1 fruit fly cellular context compared by ENCODE assay signal in genomic region chrX:5745840-5746815, dm6.
TF ChIP-seq lines count a peak whose summit lies in the region.

No protein-coding gene starts in this region.

TF ChIP-seq in whole organism, embryonic, 481 proteins besides CTCF, POLR2A, EP300 and RAD21 (continued from another document and continues in another):
- peak; percentile 80 for TF ChIP-seq Dip3 (GFP tag; optimal IDR thresholded peaks at IDR 0.05; lab: Kevin White, UChicago)
- peak; percentile 73 for TF ChIP-seq CG12071 (GFP tag; optimal IDR thresholded peaks at IDR 0.05; lab: Kevin White, UChicago)
- TF ChIP-seq CG7745 (tag; optimal IDR thresholded peaks at IDR 0.05; lab: Kevin White, UChicago): no peak
- peak; percentile 34 for TF ChIP-seq Nf-YB (GFP tag; optimal IDR thresholded peaks at IDR 0.05; lab: Kevin White, UChicago)
- TF ChIP-seq CG18764 (GFP tag; optimal IDR thresholded peaks at IDR 0.05; lab: Kevin White, UChicago): no peak
- TF ChIP-seq CG18619 (GFP tag; optimal IDR thresholded peaks at IDR 0.05; lab: Kevin White, UChicago): peak; percentile 72
- peak; percentile 68; the same call in 2 of the 3 replicates for TF ChIP-seq gce (GFP tag; IDR thresholded peaks at IDR 0.05; lab: Robert Waterston, UW)
- TF ChIP-seq lbe (GFP tag; optimal IDR thresholded peaks at IDR 0.05; lab: Kevin White, UChicago): peak; percentile 82
- no peak for TF ChIP-seq CG11398 (GFP tag; optimal IDR thresholded peaks at IDR 0.05; lab: Kevin White, UChicago)
- peak; percentile 72 for TF ChIP-seq CoRest (tag; optimal IDR thresholded peaks at IDR 0.05; lab: Kevin White, UChicago)
- TF ChIP-seq vnd (GFP tag; IDR thresholded peaks at IDR 0.05; lab: Robert Waterston, UW; ENCODE audit: partially characterized antibody): no peak
- no peak for TF ChIP-seq yki (optimal IDR thresholded peaks at IDR 0.05; lab: Kevin White, UChicago)
- peak; percentile 81 for TF ChIP-seq Dp (GFP tag; optimal IDR thresholded peaks at IDR 0.05; lab: Kevin White, UChicago)
- peak; percentile 60; the same call in 1 of the 2 replicates for TF ChIP-seq dimm (GFP tag; IDR thresholded peaks at IDR 0.05; lab: Robert Waterston, UW)
- TF ChIP-seq CG9797 (GFP tag; optimal IDR thresholded peaks at IDR 0.05; lab: Kevin White, UChicago): no peak
- peak; percentile 66; the same call in 2 of the 3 replicates for TF ChIP-seq CG17361 (GFP tag; IDR thresholded peaks at IDR 0.05; lab: Robert Waterston, UW)
- peak; percentile 79 for TF ChIP-seq ara (GFP tag; IDR thresholded peaks at IDR 0.05; lab: Robert Waterston, UW)
- TF ChIP-seq al (GFP tag; IDR thresholded peaks at IDR 0.05; lab: Robert Waterston, UW): peak; percentile 61
- peak; percentile 20 for TF ChIP-seq chn (GFP tag; optimal IDR thresholded peaks at IDR 0.05; lab: Kevin White, UChicago)
- peak; percentile 17 for TF ChIP-seq Antp (GFP tag; optimal IDR thresholded peaks at IDR 0.05; lab: Kevin White, UChicago)
- TF ChIP-seq Optix (GFP tag; IDR thresholded peaks at IDR 0.05; lab: Robert Waterston, UW): peak; percentile 73
- peak; percentile 45 for TF ChIP-seq Max (GFP tag; optimal IDR thresholded peaks at IDR 0.05; lab: Kevin White, UChicago)
- no peak for TF ChIP-seq tll (GFP tag; optimal IDR thresholded peaks at IDR 0.05; lab: Kevin White, UChicago)
- peak; percentile 51 for TF ChIP-seq CrebB (tag; optimal IDR thresholded peaks at IDR 0.05; lab: Kevin White, UChicago)
- TF ChIP-seq br (optimal IDR thresholded peaks at IDR 0.05; lab: Kevin White, UChicago): no peak
- TF ChIP-seq pros (GFP tag; optimal IDR thresholded peaks at IDR 0.05; lab: Kevin White, UChicago): peak; percentile 14
- 0 out of 2 replicates have a peak, but pooled peaks have one; percentile 22 for TF ChIP-seq sim (GFP tag; IDR thresholded peaks at IDR 0.05; lab: Robert Waterston, UW)
- TF ChIP-seq CG18011 (GFP tag; optimal IDR thresholded peaks at IDR 0.05; lab: Kevin White, UChicago): peak; percentile 35
- TF ChIP-seq CG17328 (GFP tag; IDR thresholded peaks at IDR 0.05; lab: Robert Waterston, UW): peak; percentile 84
- TF ChIP-seq crol (GFP tag; IDR thresholded peaks at IDR 0.05; lab: Robert Waterston, UW): peak; percentile 87
- TF ChIP-seq CG34376 (GFP tag; optimal IDR thresholded peaks at IDR 0.05; lab: Kevin White, UChicago): peak; percentile 55
- peak; percentile 80 for TF ChIP-seq tgo (GFP tag; IDR thresholded peaks at IDR 0.05; lab: Robert Waterston, UW)
- peak; percentile 34 for TF ChIP-seq tx (GFP tag; optimal IDR thresholded peaks at IDR 0.05; lab: Kevin White, UChicago)
- peak; percentile 65 for TF ChIP-seq Abd-B (GFP tag; optimal IDR thresholded peaks at IDR 0.05; lab: Kevin White, UChicago)
- peak; percentile 19 for TF ChIP-seq dm (GFP tag; optimal IDR thresholded peaks at IDR 0.05; lab: Kevin White, UChicago)
- TF ChIP-seq CG2202 (tag; optimal IDR thresholded peaks at IDR 0.05; lab: Kevin White, UChicago): peak; percentile 37
- peak; percentile 7 for TF ChIP-seq CG3995 (GFP tag; optimal IDR thresholded peaks at IDR 0.05; lab: Kevin White, UChicago)
- peak; percentile 82 for TF ChIP-seq slbo (GFP tag; IDR thresholded peaks at IDR 0.05; lab: Robert Waterston, UW)
- TF ChIP-seq Med (GFP tag; lab: Kevin White, UChicago): peak; percentile 95
- TF ChIP-seq CG2889 (GFP tag; IDR thresholded peaks at IDR 0.05; lab: Robert Waterston, UW): peak; percentile 54; the same call in 1 of the 3 replicates
- peak; percentile 65 for TF ChIP-seq gsb (GFP tag; IDR thresholded peaks at IDR 0.05; lab: Robert Waterston, UW)
- TF ChIP-seq CG7372 (GFP tag; IDR thresholded peaks at IDR 0.05; lab: Robert Waterston, UW): peak; percentile 65
- TF ChIP-seq CG16813 (GFP tag; IDR thresholded peaks at IDR 0.05; lab: Robert Waterston, UW; ENCODE audit: partially characterized antibody): no peak
- peak; percentile 56 for TF ChIP-seq corto (GFP tag; optimal IDR thresholded peaks at IDR 0.05; lab: Kevin White, UChicago)
- TF ChIP-seq CG9727 (GFP tag; optimal IDR thresholded peaks at IDR 0.05; lab: Kevin White, UChicago): peak; percentile 53
- TF ChIP-seq Dip2 (GFP tag; IDR thresholded peaks at IDR 0.05; lab: Robert Waterston, UW): no peak
- TF ChIP-seq CG34224 (GFP tag; IDR thresholded peaks at IDR 0.05; lab: Robert Waterston, UW; ENCODE audit: partially characterized antibody): no peak
- no peak for TF ChIP-seq gsb-n (tag; optimal IDR thresholded peaks at IDR 0.05; lab: Kevin White, UChicago)
- no peak for TF ChIP-seq gfzf (GFP tag; optimal IDR thresholded peaks at IDR 0.05; lab: Kevin White, UChicago)
- TF ChIP-seq Neu2 (GFP tag; optimal IDR thresholded peaks at IDR 0.05; lab: Kevin White, UChicago; ENCODE audit: borderline replicate concordance): no peak
- peak; percentile 57 for TF ChIP-seq tup (GFP tag; optimal IDR thresholded peaks at IDR 0.05; lab: Kevin White, UChicago)
- no peak for TF ChIP-seq stwl (tag; optimal IDR thresholded peaks at IDR 0.05; lab: Kevin White, UChicago)
- peak; percentile 81 for TF ChIP-seq CG3847 (GFP tag; IDR thresholded peaks at IDR 0.05; lab: Robert Waterston, UW)
- peak; percentile 63 for TF ChIP-seq CG5180 (GFP tag; optimal IDR thresholded peaks at IDR 0.05; lab: Kevin White, UChicago)
- peak; percentile 56; the same call in 1 of the 2 replicates for TF ChIP-seq danr (GFP tag; IDR thresholded peaks at IDR 0.05; lab: Robert Waterston, UW)
- no peak for TF ChIP-seq knrl (GFP tag; IDR thresholded peaks at IDR 0.05; lab: Robert Waterston, UW; ENCODE audit: partially characterized antibody)
- TF ChIP-seq Hmx (GFP tag; optimal IDR thresholded peaks at IDR 0.05; lab: Kevin White, UChicago): peak; percentile 5
- no peak for TF ChIP-seq Trl (optimal IDR thresholded peaks at IDR 0.05; lab: Kevin White, UChicago)
- peak; percentile 25 for TF ChIP-seq Trl (GFP tag; optimal IDR thresholded peaks at IDR 0.05; lab: Kevin White, UChicago)
- no peak for TF ChIP-seq p53 (GFP tag; optimal IDR thresholded peaks at IDR 0.05; lab: Kevin White, UChicago)
- no peak for TF ChIP-seq ac (GFP tag; optimal IDR thresholded peaks at IDR 0.05; lab: Kevin White, UChicago)
- TF ChIP-seq slp2 (GFP tag; optimal IDR thresholded peaks at IDR 0.05; lab: Kevin White, UChicago): no peak
- TF ChIP-seq E2f2 (GFP tag; IDR thresholded peaks at IDR 0.05; lab: Robert Waterston, UW): peak; percentile 85
- no peak for TF ChIP-seq ham (GFP tag; IDR thresholded peaks at IDR 0.05; lab: Robert Waterston, UW)
- no peak for TF ChIP-seq Stat92E (GFP tag; optimal IDR thresholded peaks at IDR 0.05; lab: Kevin White, UChicago)
- TF ChIP-seq CG31365 (tag; optimal IDR thresholded peaks at IDR 0.05; lab: Kevin White, UChicago): peak; percentile 21
- TF ChIP-seq CG7839 (tag; optimal IDR thresholded peaks at IDR 0.05; lab: Kevin White, UChicago): peak; percentile 78
- TF ChIP-seq CG4707 (GFP tag; optimal IDR thresholded peaks at IDR 0.05; lab: Kevin White, UChicago): peak; percentile 41
- peak; percentile 25 for TF ChIP-seq CG8089 (GFP tag; optimal IDR thresholded peaks at IDR 0.05; lab: Kevin White, UChicago)
- TF ChIP-seq tin (GFP tag; optimal IDR thresholded peaks at IDR 0.05; lab: Kevin White, UChicago): peak; percentile 42
- TF ChIP-seq CG13123 (GFP tag; optimal IDR thresholded peaks at IDR 0.05; lab: Kevin White, UChicago): no peak
- no peak for TF ChIP-seq psq (GFP tag; optimal IDR thresholded peaks at IDR 0.05; lab: Kevin White, UChicago)
- peak; percentile 57 for TF ChIP-seq nom (GFP tag; optimal IDR thresholded peaks at IDR 0.05; lab: Kevin White, UChicago)
- TF ChIP-seq eve (GFP tag; optimal IDR thresholded peaks at IDR 0.05; lab: Kevin White, UChicago): no peak
- no peak; the same call in 1 of the 2 replicates for TF ChIP-seq Awh (GFP tag; IDR thresholded peaks at IDR 0.05; lab: Robert Waterston, UW)
- peak; percentile 54 for TF ChIP-seq CG2712 (tag; optimal IDR thresholded peaks at IDR 0.05; lab: Kevin White, UChicago)
- TF ChIP-seq D (optimal IDR thresholded peaks at IDR 0.05; lab: Kevin White, UChicago): no peak
- peak; percentile 70 for TF ChIP-seq D (GFP tag; optimal IDR thresholded peaks at IDR 0.05; lab: Kevin White, UChicago)
- peak; percentile 77 for TF ChIP-seq esg (GFP tag; conservative IDR thresholded peaks at IDR 0.05; lab: Robert Waterston, UW)
- peak; percentile 74; the same call in 1 of the 2 replicates for TF ChIP-seq E2f1 (GFP tag; IDR thresholded peaks at IDR 0.05; lab: Robert Waterston, UW)
- TF ChIP-seq CG6689 (GFP tag; IDR thresholded peaks at IDR 0.05; lab: Robert Waterston, UW): peak; percentile 71
- peak; percentile 63 for TF ChIP-seq gcm2 (GFP tag; optimal IDR thresholded peaks at IDR 0.05; lab: Kevin White, UChicago)
- TF ChIP-seq Deaf1 (tag; optimal IDR thresholded peaks at IDR 0.05; lab: Kevin White, UChicago): peak; percentile 43
- peak; percentile 29 for TF ChIP-seq oc (tag; optimal IDR thresholded peaks at IDR 0.05; lab: Kevin White, UChicago)
- no peak for TF ChIP-seq TFAM (GFP tag; optimal IDR thresholded peaks at IDR 0.05; lab: Kevin White, UChicago)
- TF ChIP-seq GATAe (GFP tag; conservative IDR thresholded peaks at IDR 0.05; lab: Robert Waterston, UW): no peak
- peak; percentile 23 for TF ChIP-seq Ets97D (GFP tag; optimal IDR thresholded peaks at IDR 0.05; lab: Kevin White, UChicago)
- peak; percentile 50 for TF ChIP-seq CG11085 (GFP tag; IDR thresholded peaks at IDR 0.05; lab: Robert Waterston, UW)
- no peak for TF ChIP-seq ERR (GFP tag; optimal IDR thresholded peaks at IDR 0.05; lab: Kevin White, UChicago)
- TF ChIP-seq Sox100B (GFP tag; optimal IDR thresholded peaks at IDR 0.05; lab: Kevin White, UChicago): peak; percentile 63
- peak; percentile 76 for TF ChIP-seq CG11695 (GFP tag; IDR thresholded peaks at IDR 0.05; lab: Robert Waterston, UW)
- no peak for TF ChIP-seq cad (GFP tag; optimal IDR thresholded peaks at IDR 0.05; lab: Kevin White, UChicago)
- peak; percentile 9 for TF ChIP-seq CG9437 (GFP tag; optimal IDR thresholded peaks at IDR 0.05; lab: Kevin White, UChicago)
- TF ChIP-seq CG1529 (GFP tag; optimal IDR thresholded peaks at IDR 0.05; lab: Kevin White, UChicago): peak; percentile 57
- TF ChIP-seq pita (GFP tag; optimal IDR thresholded peaks at IDR 0.05; lab: Kevin White, UChicago): no peak
- peak; percentile 84 for TF ChIP-seq Drgx (GFP tag; IDR thresholded peaks at IDR 0.05; lab: Robert Waterston, UW)
- peak; percentile 35; the same call in 1 of the 3 replicates for TF ChIP-seq CG7357 (GFP tag; IDR thresholded peaks at IDR 0.05; lab: Robert Waterston, UW)
- TF ChIP-seq ems (GFP tag; optimal IDR thresholded peaks at IDR 0.05; lab: Kevin White, UChicago): peak; percentile 42
- peak; percentile 60 for TF ChIP-seq CG11723 (GFP tag; optimal IDR thresholded peaks at IDR 0.05; lab: Kevin White, UChicago)
- TF ChIP-seq jigr1 (GFP tag; IDR thresholded peaks at IDR 0.05; lab: Robert Waterston, UW): no peak
- TF ChIP-seq row (GFP tag; IDR thresholded peaks at IDR 0.05; lab: Robert Waterston, UW): peak; percentile 67
- TF ChIP-seq ttk (GFP tag; IDR thresholded peaks at IDR 0.05; lab: Robert Waterston, UW): peak; percentile 52; the same call in 1 of the 2 replicates
- no peak for TF ChIP-seq kah (GFP tag; optimal IDR thresholded peaks at IDR 0.05; lab: Kevin White, UChicago)
- TF ChIP-seq CG32772 (GFP tag; IDR thresholded peaks at IDR 0.05; lab: Robert Waterston, UW): peak; percentile 70
- TF ChIP-seq CG1024 (GFP tag; IDR thresholded peaks at IDR 0.05; lab: Robert Waterston, UW): peak; percentile 54
- TF ChIP-seq HLHmδ (GFP tag; optimal IDR thresholded peaks at IDR 0.05; lab: Kevin White, UChicago): no peak
- peak; percentile 40 for TF ChIP-seq wek (GFP tag; optimal IDR thresholded peaks at IDR 0.05; lab: Kevin White, UChicago)
- peak; percentile 40 for TF ChIP-seq jing (GFP tag; optimal IDR thresholded peaks at IDR 0.05; lab: Kevin White, UChicago)
- TF ChIP-seq CG11456 (GFP tag; IDR thresholded peaks at IDR 0.05; lab: Robert Waterston, UW): peak; percentile 89
- peak in 1 of 2 experiments; percentile 53 for TF ChIP-seq Eip74EF (GFP tag; optimal IDR thresholded peaks at IDR 0.05; lab: Kevin White, UChicago)
- peak; percentile 43 for TF ChIP-seq NC2β (GFP tag; optimal IDR thresholded peaks at IDR 0.05; lab: Kevin White, UChicago)
- TF ChIP-seq onecut (GFP tag; IDR thresholded peaks at IDR 0.05; lab: Robert Waterston, UW): peak; percentile 77
- peak; percentile 77 for TF ChIP-seq sisA (GFP tag; IDR thresholded peaks at IDR 0.05; lab: Robert Waterston, UW)
- peak; percentile 70 for TF ChIP-seq schlank (tag; optimal IDR thresholded peaks at IDR 0.05; lab: Kevin White, UChicago)
- peak; percentile 66 for TF ChIP-seq org-1 (GFP tag; optimal IDR thresholded peaks at IDR 0.05; lab: Kevin White, UChicago)
- TF ChIP-seq CG8290 (GFP tag; optimal IDR thresholded peaks at IDR 0.05; lab: Kevin White, UChicago): no peak
- TF ChIP-seq CG8290 (tag; optimal IDR thresholded peaks at IDR 0.05; lab: Kevin White, UChicago): peak in 1 of 2 experiments; percentile 97
- no peak for TF ChIP-seq NC2α (GFP tag; optimal IDR thresholded peaks at IDR 0.05; lab: Kevin White, UChicago)
- no peak for TF ChIP-seq C15 (GFP tag; IDR thresholded peaks at IDR 0.05; lab: Robert Waterston, UW)
- no peak for TF ChIP-seq CG7987 (GFP tag; optimal IDR thresholded peaks at IDR 0.05; lab: Kevin White, UChicago)
- TF ChIP-seq Hey (tag; optimal IDR thresholded peaks at IDR 0.05; lab: Kevin White, UChicago): peak; percentile 51
- TF ChIP-seq zen2 (GFP tag; IDR thresholded peaks at IDR 0.05; lab: Robert Waterston, UW; ENCODE audit: partially characterized antibody): no peak
- peak; percentile 90 for TF ChIP-seq Ets65A (GFP tag; lab: Kevin White, UChicago)
- peak; percentile 74 for TF ChIP-seq Rx (GFP tag; IDR thresholded peaks at IDR 0.05; lab: Robert Waterston, UW)
- no peak for TF ChIP-seq Opbp (GFP tag; IDR thresholded peaks at IDR 0.05; lab: Robert Waterston, UW; ENCODE audit: partially characterized antibody)
- TF ChIP-seq Fer2 (tag; optimal IDR thresholded peaks at IDR 0.05; lab: Kevin White, UChicago): peak; percentile 68
- TF ChIP-seq fd96Cb (tag; optimal IDR thresholded peaks at IDR 0.05; lab: Kevin White, UChicago): peak; percentile 40
- TF ChIP-seq Hr51 (GFP tag; optimal IDR thresholded peaks at IDR 0.05; lab: Kevin White, UChicago): peak; percentile 57 to 72
- TF ChIP-seq shn (GFP tag; optimal IDR thresholded peaks at IDR 0.05; lab: Kevin White, UChicago): peak; percentile 25
- TF ChIP-seq CG10147 (GFP tag; optimal IDR thresholded peaks at IDR 0.05; lab: Kevin White, UChicago): no peak
- TF ChIP-seq CG8388 (GFP tag; optimal IDR thresholded peaks at IDR 0.05; lab: Kevin White, UChicago): peak; percentile 63
- TF ChIP-seq CG6683 (GFP tag; optimal IDR thresholded peaks at IDR 0.05; lab: Kevin White, UChicago): peak; percentile 48
